Worm (Caenorhabditis elegans) whole organism, young adult: ENCODE results near the gene R13A1.3.
"Not testable (repeated sequence)": the region's sequence is repeated elsewhere in the genome, so short reads cannot be mapped to it uniquely, and the experiment has no call there.

ENCODE experiments used
- Y95B8A.8 ChIP-seq: fragments of 200-800 bp; sonication (Bioruptor generic); IDR thresholded peaks from 2 replicates; pipeline ENCODE4 v1.3.6; 2022; ENCODE audit warnings: missing genetic modification reagents, missing genetic modification characterization, missing compliant biosample characterization
- dpl-1 ChIP-seq: fragments of 150-350 bp; optimal IDR thresholded peaks from 2 replicates; lab custom pipeline; 2014; ENCODE audit warnings: missing biosample characterization, missing genetic modification reagents, missing genetic modification characterization
- unc-130 ChIP-seq: sonication (generic microtip); optimal IDR thresholded peaks from 2 replicates; lab custom pipeline; 2016; ENCODE audit warnings: missing genetic modification reagents, missing genetic modification characterization, missing compliant biosample characterization

R13A1.3 gene

ce11 chrIV:7254690-7255089 is 50.9 kb downstream of the R13A1.3 start, which contains the start of gene C06E4.5:
C06E4.5 (plus strand) TSS chrIV:7254990.
- not testable (repeated sequence) for TF ChIP-seq dpl-1 (GFP tag; lab: Kevin White, UChicago); unc-130 (GFP tag; lab: Kevin White, UChicago); Y95B8A.8
